Fruit fly (Drosophila melanogaster): ENCODE measurements around the gene CG33635.

Gene CG33635

DNA sequence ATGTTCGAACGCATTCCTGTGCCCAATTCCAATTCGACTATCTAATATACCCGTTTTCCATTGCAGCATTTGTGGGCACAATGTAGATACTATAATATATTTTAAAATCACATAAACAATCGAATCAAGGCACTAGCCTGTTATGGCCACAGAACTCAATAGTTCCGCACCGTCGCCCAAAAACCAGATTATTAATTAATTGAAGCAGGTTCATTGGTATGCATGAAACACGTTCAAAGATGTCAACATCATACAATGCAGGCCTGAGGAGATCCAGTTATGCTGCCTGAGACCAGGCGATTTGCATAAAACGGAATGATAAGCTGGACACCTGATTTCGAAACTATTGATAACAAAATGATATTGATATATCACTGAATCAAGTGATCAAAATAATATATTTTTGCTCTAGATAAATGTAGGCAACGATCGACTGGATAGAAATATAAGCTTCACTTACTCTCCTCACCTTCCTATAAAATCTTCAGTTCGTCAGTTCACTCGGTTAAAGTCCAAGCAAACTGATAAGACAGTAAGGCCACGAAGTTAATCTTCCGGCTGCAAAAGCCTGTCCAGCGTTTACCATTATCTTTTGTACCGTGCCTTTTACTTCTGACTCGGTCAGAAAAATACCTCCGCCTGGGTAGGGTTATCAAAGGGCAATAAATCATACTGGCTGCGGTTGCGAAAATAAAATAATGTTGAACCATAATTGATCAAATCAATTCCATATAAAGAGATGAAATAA lies 22.9 kb downstream of the CG33635 start:
- TF ChIP-seq CG12769 (tag; optimal IDR thresholded peaks at IDR 0.05) = peak; percentile 55
- peak; percentile 76 for TF ChIP-seq abd-A (tag; optimal IDR thresholded peaks at IDR 0.05)
- peak; percentile 76 for TF ChIP-seq sens (GFP tag)
- TF ChIP-seq sd (tag; optimal IDR thresholded peaks at IDR 0.05) = peak; percentile 47
- peak; percentile 81 for TF ChIP-seq vvl (GFP tag; IDR thresholded peaks at IDR 0.05)
- no peak for TF ChIP-seq grau (tag; optimal IDR thresholded peaks at IDR 0.05)
- peak in 1 of 2 experiments; percentile 55 for TF ChIP-seq Eip74EF (GFP tag; optimal IDR thresholded peaks at IDR 0.05)
- peak; percentile 42; the same call in 1 of the 2 replicates for TF ChIP-seq Awh (GFP tag; IDR thresholded peaks at IDR 0.05)
- peak in 1 of 2 experiments; percentile 17 for TF ChIP-seq Hr78 (GFP tag; optimal IDR thresholded peaks at IDR 0.05)
- TF ChIP-seq grn (GFP tag; optimal IDR thresholded peaks at IDR 0.05) = peak; percentile 45
- TF ChIP-seq stc (GFP tag; IDR thresholded peaks at IDR 0.05) = no peak
- TF ChIP-seq chinmo (GFP tag; IDR thresholded peaks at IDR 0.05; ENCODE audit: partially characterized antibody) = peak; percentile 95; the same call in 3 of the 4 replicates
- no peak for TF ChIP-seq CG8388 (GFP tag; optimal IDR thresholded peaks at IDR 0.05)
- TF ChIP-seq nom (GFP tag; optimal IDR thresholded peaks at IDR 0.05) = peak; percentile 71
- peak; percentile 26 for TF ChIP-seq CG13894 (tag; optimal IDR thresholded peaks at IDR 0.05)
- peak; percentile 38 for TF ChIP-seq Med (GFP tag)
- TF ChIP-seq CG6272 (GFP tag; IDR thresholded peaks at IDR 0.05) = no peak
- no peak for TF ChIP-seq Hmx (GFP tag; optimal IDR thresholded peaks at IDR 0.05)

DNA sequence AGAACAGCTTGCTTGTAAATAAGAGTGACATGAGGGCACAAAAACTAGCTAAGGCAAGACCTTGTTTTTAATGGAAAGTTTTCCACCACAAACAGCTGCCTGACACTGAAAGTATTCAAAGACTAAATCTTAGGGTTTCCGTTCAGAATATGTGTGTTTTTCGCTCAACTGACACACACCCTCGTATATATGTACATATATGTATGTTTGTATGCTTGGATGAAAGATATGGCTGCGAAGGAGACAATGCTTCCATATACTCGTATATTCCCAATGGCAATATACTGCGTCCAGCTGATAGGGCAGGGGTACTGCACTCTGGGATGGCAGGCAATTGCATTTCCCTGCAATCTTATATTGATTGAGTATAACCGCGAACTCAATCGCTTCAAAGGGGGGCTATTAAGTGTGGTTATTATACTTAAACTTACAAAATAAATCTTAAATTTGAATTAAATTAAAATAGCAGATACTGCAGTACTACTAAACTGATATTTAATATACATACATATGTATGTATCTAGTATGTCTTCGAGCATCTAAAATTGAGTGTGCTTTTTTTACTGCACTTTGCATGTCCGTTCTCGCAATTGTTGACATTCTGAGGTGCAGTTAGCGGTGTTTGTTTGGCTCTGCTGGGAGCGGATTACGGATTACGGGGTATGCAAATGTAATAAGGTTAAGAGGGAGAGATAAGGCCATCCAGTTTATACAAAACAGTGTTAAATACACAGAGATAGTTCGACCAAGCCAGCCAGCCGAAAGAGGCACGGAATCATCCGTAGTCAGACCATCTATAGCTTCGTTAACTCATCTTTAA lies 23.7 kb downstream of the CG33635 start:
- TF ChIP-seq CG4730 (GFP tag; IDR thresholded peaks at IDR 0.05) (no peak), hth (optimal IDR thresholded peaks at IDR 0.05) (no peak), CG7271 (tag; optimal IDR thresholded peaks at IDR 0.05) (no peak), CG9797 (GFP tag; optimal IDR thresholded peaks at IDR 0.05) (no peak), HLH3B (GFP tag; IDR thresholded peaks at IDR 0.05) (0 out of 2 replicates have a peak, but pooled peaks have one; percentile 4), CG1529 (GFP tag; optimal IDR thresholded peaks at IDR 0.05) (no peak), tup (GFP tag; optimal IDR thresholded peaks at IDR 0.05) (no peak), fru (optimal IDR thresholded peaks at IDR 0.05) (no peak), CG8290 (GFP tag; optimal IDR thresholded peaks at IDR 0.05) (no peak), CG8290 (tag; optimal IDR thresholded peaks at IDR 0.05) (peak in 1 of 2 experiments; percentile 5), sens (GFP tag) (peak; percentile 73), Ets65A (GFP tag) (peak; percentile 36), ATbp (GFP tag; optimal IDR thresholded peaks at IDR 0.05) (no peak), CG11093 (GFP tag; IDR thresholded peaks at IDR 0.05) (no peak), Fer2 (tag; optimal IDR thresholded peaks at IDR 0.05) (no peak), HHEX (GFP tag; optimal IDR thresholded peaks at IDR 0.05) (peak; percentile 14), Hey (tag; optimal IDR thresholded peaks at IDR 0.05) (no peak), CG3995 (GFP tag; optimal IDR thresholded peaks at IDR 0.05) (no peak), CG2199 (GFP tag; IDR thresholded peaks at IDR 0.05) (0 out of 3 replicates have a peak, but pooled peaks have one; percentile 8), Med (GFP tag) (peak; percentile 68), nau (GFP tag; optimal IDR thresholded peaks at IDR 0.05) (peak; percentile 5), sqz (GFP tag; optimal IDR thresholded peaks at IDR 0.05) (no peak), gsb (GFP tag; IDR thresholded peaks at IDR 0.05) (no peak), Dbx (GFP tag; IDR thresholded peaks at IDR 0.05) (0 out of 3 replicates have a peak, but pooled peaks have one; percentile 10), CG15479 (GFP tag; optimal IDR thresholded peaks at IDR 0.05) (peak; percentile 26), CG15011 (GFP tag; optimal IDR thresholded peaks at IDR 0.05) (peak; percentile 13)
